Worm (Caenorhabditis elegans): Measurements from ENCODE around the gene Y57A10A.31.

DNA sequence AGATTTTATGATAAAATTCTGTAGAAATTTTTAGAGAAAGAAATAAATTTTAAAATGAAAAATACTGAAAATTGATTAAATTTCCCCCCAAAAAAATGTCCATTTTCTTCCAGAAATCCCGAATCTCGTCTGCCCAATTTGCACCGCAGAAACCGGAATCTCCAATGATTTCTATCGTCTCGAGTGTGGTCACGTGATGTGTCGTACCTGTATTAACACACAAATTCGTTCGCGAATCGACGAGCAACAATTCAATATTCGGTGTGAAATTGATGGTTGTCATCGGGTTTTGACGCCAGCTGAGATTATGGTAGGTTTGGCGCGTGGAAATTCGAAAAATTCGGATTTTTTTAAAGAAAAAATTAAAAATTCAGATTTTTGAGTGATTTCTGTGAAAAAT is 7.4 kb downstream of the Y57A10A.31 start:
- TF ChIP-seq snpc-4 (tag; optimal IDR thresholded peaks at IDR 0.05) (no peak), ama-1 (optimal IDR thresholded peaks at IDR 0.05) (no peak)
